Worm (Caenorhabditis elegans) whole organism, L3 larva: ENCODE measurements around the gene ZK688.1.
A peak's percentile ranks its signal among the peaks of the same experiment; 100 is the strongest.

Source experiments
- R02D3.7 ChIP-seq: fragments of 150-350 bp; optimal IDR thresholded peaks from 2 replicates; lab custom pipeline; 2014; ENCODE audit warnings: missing biosample characterization, missing genetic modification characterization
- ZK546.5 ChIP-seq: sonication (generic microtip); optimal IDR thresholded peaks from 2 replicates; lab custom pipeline; 2017; ENCODE audit warnings: missing biosample characterization, missing genetic modification characterization
- aly-2 ChIP-seq: fragments of 150-350 bp; optimal IDR thresholded peaks from 2 replicates; lab custom pipeline; 2014; ENCODE audit warnings: missing biosample characterization, missing genetic modification characterization
- ama-1 ChIP-seq: fragments of 150-350 bp; optimal IDR thresholded peaks from 2 replicates; lab custom pipeline; 2018
- ceh-16 ChIP-seq: sonication (generic microtip); optimal IDR thresholded peaks from 2 replicates; lab custom pipeline; 2017; ENCODE audit warnings: missing biosample characterization, missing genetic modification characterization
- ceh-28 ChIP-seq: fragments of 150-350 bp; optimal IDR thresholded peaks from 2 replicates; lab custom pipeline; 2014; ENCODE audit warnings: missing biosample characterization, missing genetic modification reagents, missing genetic modification characterization
- ceh-82 ChIP-seq: fragments of 150-350 bp; optimal IDR thresholded peaks from 2 replicates; lab custom pipeline; 2014; ENCODE audit warnings: missing biosample characterization, missing genetic modification characterization
- ceh-9 ChIP-seq: sonication (generic microtip); optimal IDR thresholded peaks from 2 replicates; lab custom pipeline; 2018; ENCODE audit warnings: missing biosample characterization, missing genetic modification characterization
- daf-12 ChIP-seq: fragments of 150-350 bp; optimal IDR thresholded peaks from 2 replicates; lab custom pipeline; 2014; ENCODE audit warnings: missing biosample characterization, missing genetic modification reagents, missing genetic modification characterization
- egl-5 ChIP-seq: fragments of 150-350 bp; optimal IDR thresholded peaks from 2 replicates; lab custom pipeline; 2017; ENCODE audit warnings: missing biosample characterization, missing genetic modification reagents, missing genetic modification characterization, inconsistent platforms
- elt-1 ChIP-seq: fragments of 150-350 bp; optimal IDR thresholded peaks from 2 replicates; lab custom pipeline; 2014; ENCODE audit warnings: missing biosample characterization, missing genetic modification characterization
- elt-2 ChIP-seq: sonication (generic microtip); optimal IDR thresholded peaks from 2 replicates; lab custom pipeline; 2016; ENCODE audit warnings: missing genetic modification reagents, mild to moderate bottlenecking, missing genetic modification characterization, missing compliant biosample characterization
- elt-3 ChIP-seq, 3 experiments: fragments of 150-350 bp in 1 of 3; sonication (generic microtip) in 2 of 3; optimal IDR thresholded peaks; 2 replicates in 2 of 3; 4 replicates in 1 of 3; lab custom pipeline; 2014 to 2017; ENCODE audit warnings: missing biosample characterization in 3 of 3, missing genetic modification characterization in 3 of 3
- eor-1 ChIP-seq, 2 experiments: fragments of 150-350 bp; optimal IDR thresholded peaks; 2 replicates each; lab custom pipeline; 2014 to 2018; ENCODE audit warnings: missing biosample characterization in 2 of 2, missing genetic modification characterization in 2 of 2
- fkh-10 ChIP-seq: sonication (generic microtip); optimal IDR thresholded peaks from 2 replicates; lab custom pipeline; 2017; ENCODE audit warnings: missing biosample characterization, missing genetic modification reagents, missing genetic modification characterization
- fkh-2 ChIP-seq: fragments of 150-350 bp; optimal IDR thresholded peaks from 2 replicates; lab custom pipeline; 2014; ENCODE audit warnings: missing biosample characterization, missing genetic modification reagents, missing genetic modification characterization
- fos-1 ChIP-seq: fragments of 150-350 bp; optimal IDR thresholded peaks from 2 replicates; lab custom pipeline; 2014; ENCODE audit warnings: missing biosample characterization, missing genetic modification characterization
- hmg-11 ChIP-seq: sonication (generic microtip); optimal IDR thresholded peaks from 2 replicates; lab custom pipeline; 2016; ENCODE audit warnings: missing genetic modification characterization, missing compliant biosample characterization
- jun-1 ChIP-seq: fragments of 150-350 bp; optimal IDR thresholded peaks from 2 replicates; lab custom pipeline; 2014; ENCODE audit warnings: missing biosample characterization, missing genetic modification reagents, missing genetic modification characterization
- lin-15B ChIP-seq: fragments of 150-350 bp; optimal IDR thresholded peaks from 2 replicates; lab custom pipeline; 2014; ENCODE audit warnings: missing biosample characterization, missing genetic modification characterization
- lin-39 ChIP-seq: fragments of 150-350 bp; optimal IDR thresholded peaks from 2 replicates; lab custom pipeline; 2018; ENCODE audit warnings: missing biosample characterization, missing genetic modification reagents, missing genetic modification characterization
- lsy-12 ChIP-seq: sonication (generic microtip); optimal IDR thresholded peaks from 2 replicates; lab custom pipeline; 2016; ENCODE audit warnings: mild to moderate bottlenecking, missing genetic modification characterization, missing compliant biosample characterization
- mdl-1 ChIP-seq: fragments of 150-350 bp; optimal IDR thresholded peaks from 2 replicates; lab custom pipeline; 2014; ENCODE audit warnings: missing biosample characterization, missing genetic modification characterization
- mml-1 ChIP-seq: fragments of 150-350 bp; sonication (generic microtip); optimal IDR thresholded peaks from 3 replicates; lab custom pipeline; 2014; ENCODE audit warnings: missing biosample characterization, missing genetic modification characterization
- nfya-1 ChIP-seq: sonication (generic microtip); optimal IDR thresholded peaks from 2 replicates; lab custom pipeline; 2017; ENCODE audit warnings: missing genetic modification characterization, mild to moderate bottlenecking, missing compliant biosample characterization, antibody characterized with exemption, moderate library complexity; ENCODE audit not compliant: insufficient read depth
- nhr-11 ChIP-seq: fragments of 150-350 bp; optimal IDR thresholded peaks from 2 replicates; lab custom pipeline; 2014; ENCODE audit warnings: missing biosample characterization, missing genetic modification characterization
- nhr-12 ChIP-seq: fragments of 150-350 bp; optimal IDR thresholded peaks from 2 replicates; lab custom pipeline; 2014; ENCODE audit warnings: missing biosample characterization, missing genetic modification characterization
- nhr-23 ChIP-seq: fragments of 150-350 bp; optimal IDR thresholded peaks from 2 replicates; lab custom pipeline; 2014; ENCODE audit warnings: missing biosample characterization, missing genetic modification reagents, missing genetic modification characterization
- nhr-237 ChIP-seq: fragments of 150-350 bp; optimal IDR thresholded peaks from 2 replicates; lab custom pipeline; 2014; ENCODE audit warnings: missing biosample characterization, missing genetic modification characterization
- nhr-25 ChIP-seq: sonication (generic microtip); optimal IDR thresholded peaks from 2 replicates; lab custom pipeline; 2017; ENCODE audit warnings: missing biosample characterization, missing genetic modification characterization
- nhr-28 ChIP-seq: fragments of 150-350 bp; optimal IDR thresholded peaks from 2 replicates; lab custom pipeline; 2014; ENCODE audit warnings: missing biosample characterization, missing genetic modification characterization
- nhr-43 ChIP-seq: sonication (generic microtip); optimal IDR thresholded peaks from 2 replicates; lab custom pipeline; 2016; ENCODE audit warnings: mild to moderate bottlenecking, missing genetic modification characterization, missing compliant biosample characterization; ENCODE audit not compliant: poor library complexity, severe bottlenecking
- nhr-67 ChIP-seq: fragments of 150-350 bp; optimal IDR thresholded peaks from 2 replicates; lab custom pipeline; 2014; ENCODE audit warnings: missing biosample characterization, missing genetic modification characterization
- nhr-77 ChIP-seq: fragments of 150-350 bp; optimal IDR thresholded peaks from 2 replicates; lab custom pipeline; 2014; ENCODE audit warnings: missing biosample characterization, missing genetic modification characterization
- pha-4 ChIP-seq: fragments of 150-350 bp; optimal IDR thresholded peaks from 2 replicates; lab custom pipeline; 2014; ENCODE audit warnings: missing biosample characterization, missing genetic modification reagents, missing genetic modification characterization
- pqm-1 ChIP-seq: fragments of 150-350 bp; optimal IDR thresholded peaks from 2 replicates; lab custom pipeline; 2017; ENCODE audit warnings: missing biosample characterization, missing genetic modification characterization, inconsistent platforms
- sea-2 ChIP-seq: fragments of 150-350 bp; sonication (generic microtip); optimal IDR thresholded peaks from 4 replicates; lab custom pipeline; 2014; ENCODE audit warnings: missing biosample characterization, missing genetic modification reagents, missing genetic modification characterization
- snpc-4 ChIP-seq: fragments of 150-350 bp; optimal IDR thresholded peaks from 2 replicates; lab custom pipeline; 2014; ENCODE audit warnings: missing biosample characterization, missing genetic modification characterization
- tbx-2 ChIP-seq: sonication (generic microtip); optimal IDR thresholded peaks from 2 replicates; lab custom pipeline; 2016; ENCODE audit warnings: mild to moderate bottlenecking, missing genetic modification characterization, missing compliant biosample characterization
- unc-62 ChIP-seq: fragments of 150-350 bp; sonication (generic microtip); optimal IDR thresholded peaks from 4 replicates; lab custom pipeline; 2014; ENCODE audit warnings: missing biosample characterization, missing genetic modification reagents, missing genetic modification characterization
- zag-1 ChIP-seq: fragments of 150-350 bp; optimal IDR thresholded peaks from 2 replicates; lab custom pipeline; 2014; ENCODE audit warnings: missing biosample characterization, missing genetic modification characterization
- ztf-11 ChIP-seq: fragments of 150-350 bp; optimal IDR thresholded peaks from 2 replicates; lab custom pipeline; 2014; ENCODE audit warnings: missing biosample characterization, missing genetic modification characterization
- ztf-4 ChIP-seq: fragments of 150-350 bp; optimal IDR thresholded peaks from 2 replicates; lab custom pipeline; 2014; ENCODE audit warnings: missing biosample characterization, missing genetic modification characterization

ZK688.1 gene

DNA sequence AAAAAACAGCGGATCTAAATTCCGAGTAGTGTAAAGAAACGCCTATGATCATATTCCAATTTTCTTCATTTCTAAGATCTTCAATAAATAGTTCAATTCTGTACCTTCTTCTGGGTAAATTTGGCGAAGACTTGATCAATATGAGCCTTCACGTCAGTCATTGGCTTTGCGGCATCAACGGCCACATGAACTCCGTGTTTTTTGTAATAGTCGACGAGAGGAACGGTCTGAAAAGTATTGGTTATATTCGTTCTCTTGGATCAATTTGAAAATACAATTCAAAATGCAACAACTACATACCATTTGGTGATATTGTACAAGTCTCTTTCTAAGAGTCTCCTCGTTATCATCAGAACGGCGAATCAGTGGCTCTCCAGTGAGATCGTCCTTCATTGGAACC lies 41.1 kb downstream of the ZK688.1 start:
- TF ChIP-seq hmg-11 (no peak), nhr-43 (tag; lab: Kevin White, UChicago) (peak; percentile 91), nhr-237 (tag; lab: Kevin White, UChicago) (no peak), ceh-28 (tag; lab: Kevin White, UChicago) (no peak), tbx-2 (peak; percentile 35), elt-1 (tag; lab: Kevin White, UChicago) (no peak), nhr-67 (no peak), nhr-23 (no peak), aly-2 (tag; lab: Kevin White, UChicago) (no peak)
- TF ChIP-seq, all 47 proteins: peak for 2

DNA sequence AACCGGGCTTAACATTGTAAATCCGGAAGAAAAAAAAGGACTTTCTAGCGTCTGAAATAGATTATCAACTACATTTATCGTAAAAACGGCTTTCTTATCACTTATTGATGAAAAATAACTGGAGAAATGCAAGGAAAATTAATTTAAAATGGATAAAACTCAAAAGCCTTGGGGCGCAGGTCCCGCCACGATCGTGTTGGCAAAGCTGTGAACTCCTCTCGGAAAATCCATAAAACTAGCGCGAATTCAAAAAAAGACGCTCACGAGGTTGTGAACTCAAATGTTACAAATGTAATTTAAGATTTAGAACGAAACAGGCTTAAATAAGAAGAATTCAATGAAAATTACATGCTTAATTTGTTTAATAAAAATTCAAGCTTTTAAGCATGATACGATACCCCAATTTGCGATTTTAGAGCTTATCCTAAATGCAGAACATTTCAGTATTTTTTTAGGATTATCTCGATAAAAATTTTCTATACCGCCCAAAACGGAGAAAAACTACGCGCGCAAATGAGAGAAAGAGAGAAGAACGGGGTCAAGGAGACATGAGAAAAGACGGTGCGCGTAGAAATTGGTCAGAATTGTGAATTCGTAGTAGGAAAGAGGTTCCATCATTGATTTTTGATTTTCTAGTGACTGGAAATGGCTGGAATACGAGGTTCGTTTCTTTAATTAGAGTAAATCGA lies 42.9 kb downstream of the ZK688.1 start, which contains the start of gene C29E4.15:
Gene C29E4.15 (plus strand): TSS at position 547 of the 689 bp plus-strand sequence.
- TF ChIP-seq nhr-43 (tag; lab: Kevin White, UChicago) (no peak), ceh-28 (tag; lab: Kevin White, UChicago) (no peak), ceh-16 (no peak), nhr-77 (tag; lab: Kevin White, UChicago) (no peak), jun-1 (tag; lab: Kevin White, UChicago) (no peak), nhr-12 (no peak), nhr-67 (no peak), sea-2 (no peak), mdl-1 (tag; lab: Kevin White, UChicago) (no peak), lin-15B (tag; lab: Kevin White, UChicago) (peak; percentile 70), zag-1 (tag; lab: Kevin White, UChicago) (no peak), nfya-1 (tag; lab: Kevin White, UChicago) (peak; percentile 68), fkh-10 (no peak), mml-1 (tag; lab: Kevin White, UChicago) (no peak), elt-2 (tag; lab: Kevin White, UChicago) (no peak), hmg-11 (peak; percentile 19), nhr-11 (no peak), tbx-2 (no peak), ztf-4 (tag; lab: Kevin White, UChicago) (no peak), pha-4 (peak; percentile 32), pqm-1 (tag; lab: Kevin White, UChicago) (no peak), nhr-28 (tag; lab: Kevin White, UChicago) (no peak), lsy-12 (tag; lab: Kevin White, UChicago) (no peak), snpc-4 (tag; lab: Kevin White, UChicago) (no peak), R02D3.7 (tag; lab: Kevin White, UChicago) (no peak), ZK546.5 (tag; lab: Kevin White, UChicago) (no peak), unc-62 (no peak), eor-1 (tag; optimal IDR thresholded peaks at IDR 0.05; lab: Kevin White, UChicago) (no peak), egl-5 (tag; lab: Kevin White, UChicago) (peak; percentile 21), ceh-82 (tag; lab: Kevin White, UChicago) (no peak), aly-2 (tag; lab: Kevin White, UChicago) (no peak), daf-12 (tag; lab: Kevin White, UChicago) (no peak), elt-3 (tag; optimal IDR thresholded peaks at IDR 0.05; lab: Kevin White, UChicago) (no peak), ztf-11 (tag; lab: Kevin White, UChicago) (no peak), ama-1 (no peak), lin-39 (tag; lab: Kevin White, UChicago) (no peak)

DNA sequence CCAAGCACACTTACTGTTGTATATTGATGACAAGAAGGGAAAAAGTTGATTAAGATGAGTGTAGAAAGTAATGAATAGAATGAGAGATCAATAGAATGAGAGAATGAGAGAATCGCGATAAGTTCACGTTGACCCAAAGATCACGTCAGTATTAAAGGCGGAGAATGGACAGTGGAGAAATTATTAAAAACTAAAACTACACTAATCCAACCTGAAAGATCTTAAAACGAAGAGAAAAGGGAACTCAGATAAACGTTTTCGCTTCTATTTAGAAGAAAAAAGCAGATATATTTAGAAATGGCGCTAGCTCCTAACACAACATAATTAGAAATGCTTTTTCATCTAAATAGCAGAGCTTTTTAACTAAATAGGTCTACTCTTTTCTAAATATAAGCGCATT lies 43.8 kb downstream of the ZK688.1 start, which contains the start of gene let-754:
Gene let-754 (minus strand): TSS at position 101 of the 400 bp plus-strand sequence.
- TF ChIP-seq elt-1 (tag; lab: Kevin White, UChicago) (no peak), pha-4 (no peak), snpc-4 (tag; lab: Kevin White, UChicago) (no peak), elt-3 (tag; optimal IDR thresholded peaks at IDR 0.05; lab: Kevin White, UChicago) (no peak), lsy-12 (tag; lab: Kevin White, UChicago) (no peak), fos-1 (tag; lab: Kevin White, UChicago) (no peak), mdl-1 (tag; lab: Kevin White, UChicago) (no peak), nhr-25 (tag; lab: Kevin White, UChicago) (no peak), elt-2 (tag; lab: Kevin White, UChicago) (no peak), fkh-2 (tag; lab: Kevin White, UChicago) (no peak), ceh-9 (tag; lab: Kevin White, UChicago) (no peak), nhr-23 (no peak), tbx-2 (no peak), nhr-12 (no peak), nhr-11 (no peak), nhr-43 (tag; lab: Kevin White, UChicago) (no peak), ceh-28 (tag; lab: Kevin White, UChicago) (no peak), egl-5 (tag; lab: Kevin White, UChicago) (no peak), jun-1 (tag; lab: Kevin White, UChicago) (no peak), daf-12 (tag; lab: Kevin White, UChicago) (no peak)
